Worm (Caenorhabditis elegans) whole organism, L4 larva: ENCODE data around the gene R144.11.
A peak's percentile ranks its signal among the peaks of the same experiment; 100 is the strongest.

Source experiments
- D1046.2 ChIP-seq: fragments of 200-800 bp; sonication (Bioruptor generic); IDR thresholded peaks from 2 replicates; pipeline ENCODE4 v1.3.6; 2022; ENCODE audit warnings: missing genetic modification characterization, missing compliant biosample characterization
- F10B5.3 ChIP-seq: sonication (generic microtip); optimal IDR thresholded peaks from 2 replicates; lab custom pipeline; 2016; ENCODE audit warnings: mild to moderate bottlenecking, missing genetic modification characterization, missing compliant biosample characterization
- F26F4.8 ChIP-seq: fragments of 200-800 bp; sonication (Bioruptor generic); conservative IDR thresholded peaks from 2 replicates; pipeline ENCODE4 v1.3.6; 2022; ENCODE audit warnings: missing genetic modification characterization, missing compliant biosample characterization
- F37D6.2 ChIP-seq: sonication (generic microtip); optimal IDR thresholded peaks from 2 replicates; lab custom pipeline; 2016; ENCODE audit warnings: mild to moderate bottlenecking, missing genetic modification characterization, missing compliant biosample characterization
- F49E8.2 ChIP-seq: sonication (generic microtip); optimal IDR thresholded peaks from 2 replicates; lab custom pipeline; 2016; ENCODE audit warnings: missing compliant biosample characterization, mild to moderate bottlenecking, missing genetic modification characterization, borderline replicate concordance
- T20F7.1 ChIP-seq: fragments of 200-800 bp; sonication (Bioruptor generic); optimal IDR thresholded peaks from 2 replicates; lab custom pipeline; 2018; ENCODE audit warnings: mild to moderate bottlenecking, missing genetic modification characterization, missing compliant biosample characterization
- Y48G9A.11 ChIP-seq: fragments of 200-800 bp; sonication (Bioruptor generic); IDR thresholded peaks from 2 replicates; pipeline ENCODE4 v1.3.6; 2022; ENCODE audit warnings: missing genetic modification reagents, missing genetic modification characterization, missing compliant biosample characterization
- ZK337.2 ChIP-seq: fragments of 200-800 bp; sonication (Bioruptor generic); IDR thresholded peaks from 2 replicates; pipeline ENCODE4 v1.3.6; 2022; ENCODE audit warnings: missing genetic modification reagents, missing genetic modification characterization, missing compliant biosample characterization
- aha-1 ChIP-seq: fragments of 150-350 bp; peaks from one replicate; lab custom pipeline; 2014; ENCODE audit warnings: missing biosample characterization, missing genetic modification characterization
- ceh-20 ChIP-seq: fragments of 200-800 bp; sonication (Bioruptor generic); IDR thresholded peaks from 2 replicates; pipeline ENCODE4 v1.3.6; 2022; ENCODE audit warnings: missing genetic modification reagents, missing genetic modification characterization, missing compliant biosample characterization
- ceh-32 ChIP-seq: sonication (generic microtip); optimal IDR thresholded peaks from 2 replicates; lab custom pipeline; 2016; ENCODE audit warnings: mild to moderate bottlenecking, missing genetic modification characterization, missing compliant biosample characterization; ENCODE audit not compliant: poor library complexity
- ceh-44 ChIP-seq: fragments of 200-800 bp; sonication (Bioruptor generic); IDR thresholded peaks from 2 replicates; pipeline ENCODE4 v1.3.6; 2022; ENCODE audit warnings: missing genetic modification reagents, missing genetic modification characterization, missing compliant biosample characterization
- dmd-6 ChIP-seq: fragments of 200-800 bp; sonication (Bioruptor generic); IDR thresholded peaks from 2 replicates; pipeline ENCODE4 v1.3.6; 2022; ENCODE audit warnings: missing genetic modification reagents, missing genetic modification characterization, missing compliant biosample characterization
- dmd-8 ChIP-seq: fragments of 200-800 bp; sonication (Bioruptor generic); IDR thresholded peaks from 2 replicates; pipeline ENCODE4 v1.3.6; 2022; ENCODE audit warnings: missing genetic modification characterization, missing compliant biosample characterization
- dpl-1 ChIP-seq: fragments of 150-350 bp; optimal IDR thresholded peaks from 2 replicates; lab custom pipeline; 2014; ENCODE audit warnings: missing biosample characterization, missing genetic modification reagents, missing genetic modification characterization
- duxl-1 ChIP-seq: sonication (generic microtip); optimal IDR thresholded peaks from 2 replicates; lab custom pipeline; 2016; ENCODE audit warnings: mild to moderate bottlenecking, missing genetic modification characterization, moderate library complexity, missing compliant biosample characterization; ENCODE audit not compliant: poor library complexity
- egl-43 ChIP-seq: fragments of 200-800 bp; sonication (Bioruptor generic); IDR thresholded peaks from 2 replicates; pipeline ENCODE4 v1.3.6; 2022; ENCODE audit warnings: missing genetic modification reagents, missing genetic modification characterization, missing compliant biosample characterization
- gei-8 ChIP-seq: fragments of 200-800 bp; sonication (Bioruptor generic); optimal IDR thresholded peaks from 2 replicates; lab custom pipeline; 2018; ENCODE audit warnings: mild to moderate bottlenecking, missing genetic modification characterization, missing compliant biosample characterization
- hif-1 ChIP-seq, 2 experiments: sonication (generic microtip); optimal IDR thresholded peaks; 2 replicates each; lab custom pipeline; 2016 to 2017; ENCODE audit warnings: missing compliant biosample characterization in 2 of 2, missing genetic modification characterization in 2 of 2, missing genetic modification reagents in 2 of 2, missing genotype in 2 of 2, mild to moderate bottlenecking in 1 of 2
- hlh-11 ChIP-seq: fragments of 200-800 bp; sonication (Bioruptor generic); optimal IDR thresholded peaks from 2 replicates; lab custom pipeline; 2018; ENCODE audit warnings: mild to moderate bottlenecking, missing genetic modification characterization, missing compliant biosample characterization
- hlh-30 ChIP-seq: sonication (generic microtip); optimal IDR thresholded peaks from 2 replicates; lab custom pipeline; 2017; ENCODE audit warnings: antibody characterized with exemption, mild to moderate bottlenecking, missing genetic modification characterization, missing compliant biosample characterization; ENCODE audit not compliant: insufficient read depth
- jun-1 ChIP-seq: fragments of 150-350 bp; optimal IDR thresholded peaks from 2 replicates; lab custom pipeline; 2014; ENCODE audit warnings: missing biosample characterization, missing genetic modification reagents, missing genetic modification characterization
- lim-7 ChIP-seq: fragments of 200-800 bp; sonication (Bioruptor generic); IDR thresholded peaks from 2 replicates; pipeline ENCODE4 v1.3.6; 2022; ENCODE audit warnings: missing genetic modification characterization, missing compliant biosample characterization
- lin-1 ChIP-seq: fragments of 200-800 bp; sonication (Bioruptor generic); IDR thresholded peaks from 2 replicates; pipeline ENCODE4 v1.3.6; 2022; ENCODE audit warnings: missing genetic modification reagents, missing genetic modification characterization, missing compliant biosample characterization
- lin-13 ChIP-seq: fragments of 150-350 bp; optimal IDR thresholded peaks from 2 replicates; lab custom pipeline; 2014; ENCODE audit warnings: missing biosample characterization, missing genetic modification reagents, missing genetic modification characterization
- lir-3 ChIP-seq: sonication (generic microtip); optimal IDR thresholded peaks from 2 replicates; lab custom pipeline; 2016; ENCODE audit warnings: mild to moderate bottlenecking, missing genetic modification characterization, missing compliant biosample characterization
- madf-9 ChIP-seq: fragments of 200-800 bp; sonication (Bioruptor generic); conservative IDR thresholded peaks from 2 replicates; pipeline ENCODE4 v1.3.6; 2022; ENCODE audit warnings: missing genetic modification reagents, missing genetic modification characterization, missing compliant biosample characterization
- mep-1 ChIP-seq: fragments of 150-350 bp; sonication (generic microtip); optimal IDR thresholded peaks from 3 replicates; lab custom pipeline; 2014; ENCODE audit warnings: missing biosample characterization, missing genetic modification characterization
- mxl-3 ChIP-seq: fragments of 200-800 bp; sonication (Bioruptor generic); optimal IDR thresholded peaks from 2 replicates; lab custom pipeline; 2018; ENCODE audit warnings: mild to moderate bottlenecking, missing genetic modification characterization, missing compliant biosample characterization
- nhr-102 ChIP-seq: sonication (generic microtip); optimal IDR thresholded peaks from 2 replicates; lab custom pipeline; 2016; ENCODE audit warnings: mild to moderate bottlenecking, missing genetic modification characterization, moderate library complexity, missing compliant biosample characterization
- nhr-11 ChIP-seq: fragments of 150-350 bp; optimal IDR thresholded peaks from 2 replicates; lab custom pipeline; 2014; ENCODE audit warnings: missing biosample characterization, missing genetic modification characterization
- nhr-28 ChIP-seq: fragments of 150-350 bp; optimal IDR thresholded peaks from 2 replicates; lab custom pipeline; 2014; ENCODE audit warnings: missing biosample characterization, missing genetic modification characterization
- nhr-42 ChIP-seq: fragments of 200-800 bp; sonication (Bioruptor generic); IDR thresholded peaks from 2 replicates; pipeline ENCODE4 v1.3.6; 2022; ENCODE audit warnings: missing genetic modification characterization, missing compliant biosample characterization
- nhr-48 ChIP-seq: sonication (generic microtip); optimal IDR thresholded peaks from 2 replicates; lab custom pipeline; 2016; ENCODE audit warnings: mild to moderate bottlenecking, missing genetic modification characterization, missing compliant biosample characterization
- nhr-77 ChIP-seq: fragments of 150-350 bp; optimal IDR thresholded peaks from 2 replicates; lab custom pipeline; 2014; ENCODE audit warnings: missing biosample characterization, missing genetic modification characterization
- php-3 ChIP-seq: fragments of 200-800 bp; sonication (Bioruptor generic); IDR thresholded peaks from 2 replicates; pipeline ENCODE4 v1.3.6; 2022; ENCODE audit warnings: missing genetic modification reagents, missing genetic modification characterization, missing compliant biosample characterization
- rbr-2 ChIP-seq: sonication (generic microtip); optimal IDR thresholded peaks from 2 replicates; lab custom pipeline; 2016; ENCODE audit warnings: missing genotype, missing genetic modification characterization, missing compliant biosample characterization
- sdz-12 ChIP-seq: fragments of 200-800 bp; sonication (Bioruptor generic); optimal IDR thresholded peaks from 2 replicates; lab custom pipeline; 2018; ENCODE audit warnings: mild to moderate bottlenecking, missing genetic modification characterization, missing compliant biosample characterization
- set-16 ChIP-seq: fragments of 200-800 bp; sonication (Bioruptor generic); IDR thresholded peaks from 2 replicates; pipeline ENCODE4 v1.3.6; 2022; ENCODE audit warnings: missing genetic modification reagents, missing genetic modification characterization, missing compliant biosample characterization
- snpc-1.2 ChIP-seq: fragments of 200-800 bp; sonication (Bioruptor generic); IDR thresholded peaks from 2 replicates; pipeline ENCODE4 v1.3.6; 2022; ENCODE audit warnings: missing genetic modification reagents, missing genetic modification characterization, missing compliant biosample characterization
- spr-1 ChIP-seq: sonication (generic microtip); optimal IDR thresholded peaks from 2 replicates; lab custom pipeline; 2016; ENCODE audit warnings: mild to moderate bottlenecking, missing genetic modification characterization, missing compliant biosample characterization
- spr-3 ChIP-seq: fragments of 200-800 bp; sonication (Bioruptor generic); optimal IDR thresholded peaks from 2 replicates; lab custom pipeline; 2018; ENCODE audit warnings: mild to moderate bottlenecking, missing genetic modification characterization, missing compliant biosample characterization
- tag-97 ChIP-seq: fragments of 200-800 bp; sonication (Bioruptor generic); IDR thresholded peaks from 2 replicates; pipeline ENCODE4 v1.3.6; 2022; ENCODE audit warnings: missing genetic modification characterization, missing compliant biosample characterization
- tra-1 ChIP-seq: fragments of 200-800 bp; sonication (Bioruptor generic); IDR thresholded peaks from 2 replicates; pipeline ENCODE4 v1.3.6; 2022; ENCODE audit warnings: missing genetic modification reagents, missing genetic modification characterization, missing compliant biosample characterization
- unc-130 ChIP-seq: sonication (generic microtip); optimal IDR thresholded peaks from 2 replicates; lab custom pipeline; 2016; ENCODE audit warnings: missing genetic modification reagents, missing genetic modification characterization, missing compliant biosample characterization
- vab-7 ChIP-seq: fragments of 200-800 bp; sonication (Bioruptor generic); IDR thresholded peaks from 2 replicates; pipeline ENCODE4 v1.3.6; 2022; ENCODE audit warnings: missing genetic modification reagents, missing genetic modification characterization, missing compliant biosample characterization
- zfp-2 ChIP-seq: sonication (generic microtip); optimal IDR thresholded peaks from 2 replicates; lab custom pipeline; 2016; ENCODE audit warnings: mild to moderate bottlenecking, missing genetic modification characterization, missing compliant biosample characterization
- zfp-3 ChIP-seq: fragments of 200-800 bp; sonication (Bioruptor generic); conservative IDR thresholded peaks from 2 replicates; pipeline ENCODE4 v1.3.6; 2022; ENCODE audit warnings: missing genetic modification reagents, missing genetic modification characterization, missing compliant biosample characterization
- zip-11 ChIP-seq: fragments of 200-800 bp; sonication (Bioruptor generic); IDR thresholded peaks from 2 replicates; pipeline ENCODE4 v1.3.6; 2022; ENCODE audit warnings: missing genetic modification characterization, missing compliant biosample characterization
- zip-2 ChIP-seq: fragments of 150-350 bp; optimal IDR thresholded peaks from 2 replicates; lab custom pipeline; 2014; ENCODE audit warnings: missing biosample characterization, missing genetic modification characterization

R144.11 gene

ce11 chrIII:5031375-5031836 is 22.8 kb upstream of the R144.11 start (continued):
- peak; percentile 86 for TF ChIP-seq sdz-12 (GFP tag; lab: Kevin White, UChicago)
- peak; percentile 86 for TF ChIP-seq tra-1 (GFP tag; lab: Robert Waterston, UW)
- TF ChIP-seq ceh-20 (GFP tag; lab: Robert Waterston, UW), result peak; percentile 86
- TF ChIP-seq jun-1 (tag; lab: Kevin White, UChicago), result peak; percentile 47
- TF ChIP-seq egl-43 (GFP tag; lab: Robert Waterston, UW), result peak; percentile 97
- TF ChIP-seq nhr-77 (tag; lab: Kevin White, UChicago), result peak; percentile 8
- TF ChIP-seq vab-7 (GFP tag; lab: Robert Waterston, UW), result peak; percentile 72
- peak; percentile 69 for TF ChIP-seq php-3 (GFP tag; lab: Robert Waterston, UW)
- peak; percentile 47 for TF ChIP-seq ceh-32 (tag; lab: Kevin White, UChicago)
- TF ChIP-seq dmd-6 (GFP tag; lab: Robert Waterston, UW), result peak; percentile 88
- peak; percentile 68; the same call in 1 of the 2 replicates for TF ChIP-seq ceh-44
- 0 out of 2 replicates have a peak, but pooled peaks have one; percentile 52 for TF ChIP-seq D1046.2
- TF ChIP-seq unc-130 (GFP tag; lab: Kevin White, UChicago), result peak; percentile 69
- TF ChIP-seq gei-8 (GFP tag; lab: Kevin White, UChicago), result peak; percentile 75
- peak; percentile 50; the same call in 1 of the 2 replicates for TF ChIP-seq nhr-42 (GFP tag; lab: Robert Waterston, UW)
- TF ChIP-seq tag-97 (GFP tag; lab: Robert Waterston, UW), result peak; percentile 77; the same call in 1 of the 2 replicates
- peak; percentile 88 for TF ChIP-seq set-16 (GFP tag; lab: Robert Waterston, UW)
- TF ChIP-seq madf-9 (GFP tag; lab: Robert Waterston, UW), result peak; percentile 77
- TF ChIP-seq nhr-28 (tag; lab: Kevin White, UChicago), result peak; percentile 31
- peak; percentile 23 for TF ChIP-seq F49E8.2 (tag; lab: Kevin White, UChicago)
- TF ChIP-seq spr-3, result peak; percentile 68
- peak; percentile 81; the same call in 1 of the 2 replicates for TF ChIP-seq snpc-1.2 (GFP tag; lab: Robert Waterston, UW)
- peak; percentile 81 for TF ChIP-seq spr-1 (tag; lab: Kevin White, UChicago)
- peak; percentile 76 for TF ChIP-seq hlh-11 (tag; lab: Kevin White, UChicago)
- TF ChIP-seq aha-1 (tag; lab: Kevin White, UChicago), result peak; percentile 93
- TF ChIP-seq F37D6.2 (tag; lab: Kevin White, UChicago), result peak; percentile 84
- peak; percentile 91 for TF ChIP-seq nhr-102 (tag; lab: Kevin White, UChicago)
- TF ChIP-seq rbr-2 (tag; lab: Kevin White, UChicago), result peak; percentile 90
- TF ChIP-seq mxl-3 (GFP tag; lab: Kevin White, UChicago), result peak; percentile 91
- TF ChIP-seq zfp-3, result 0 out of 2 replicates have a peak, but pooled peaks have one; percentile 54
- peak; percentile 85 for TF ChIP-seq mep-1 (tag; lab: Kevin White, UChicago)
- peak; percentile 63 for TF ChIP-seq nhr-48 (tag; lab: Kevin White, UChicago)
- peak; percentile 24 for TF ChIP-seq zip-2 (tag; lab: Kevin White, UChicago)
- peak; percentile 50 for TF ChIP-seq nhr-11 (tag; lab: Kevin White, UChicago)
- TF ChIP-seq dmd-8 (GFP tag; lab: Robert Waterston, UW), result peak; percentile 65; the same call in 1 of the 2 replicates
- peak; percentile 58; the same call in 1 of the 2 replicates for TF ChIP-seq ZK337.2 (GFP tag; lab: Robert Waterston, UW)
- 0 out of 2 replicates have a peak, but pooled peaks have one; percentile 47 for TF ChIP-seq F26F4.8
- peak; percentile 78 for TF ChIP-seq lim-7 (GFP tag; lab: Robert Waterston, UW)
- peak; percentile 23 for TF ChIP-seq dpl-1 (GFP tag; lab: Kevin White, UChicago)
- TF ChIP-seq duxl-1, result peak; percentile 47
- peak; percentile 63 for TF ChIP-seq lin-13 (GFP tag; lab: Kevin White, UChicago)
- peak; percentile 73 for TF ChIP-seq lir-3 (tag; lab: Kevin White, UChicago)
- peak; percentile 71 for TF ChIP-seq lin-1 (GFP tag; lab: Robert Waterston, UW)
- peak; percentile 68; the same call in 1 of the 2 replicates for TF ChIP-seq Y48G9A.11
- peak; percentile 70 for TF ChIP-seq F10B5.3 (tag; lab: Kevin White, UChicago)
- TF ChIP-seq zip-11 (GFP tag; lab: Robert Waterston, UW), result 0 out of 2 replicates have a peak, but pooled peaks have one; percentile 60
- TF ChIP-seq hlh-30 (tag; lab: Kevin White, UChicago), result peak; percentile 65
- TF ChIP-seq hif-1 (tag; optimal IDR thresholded peaks at IDR 0.05; lab: Kevin White, UChicago), result peak; percentile 32 to 48
- TF ChIP-seq zfp-2, result peak; percentile 35
- peak; percentile 67 for TF ChIP-seq T20F7.1
